Worm (Caenorhabditis elegans): ENCODE results near the gene F53F8.7.
A peak's percentile ranks its signal among the peaks of the same experiment; 100 is the strongest.

The F53F8.7 gene

DNA sequence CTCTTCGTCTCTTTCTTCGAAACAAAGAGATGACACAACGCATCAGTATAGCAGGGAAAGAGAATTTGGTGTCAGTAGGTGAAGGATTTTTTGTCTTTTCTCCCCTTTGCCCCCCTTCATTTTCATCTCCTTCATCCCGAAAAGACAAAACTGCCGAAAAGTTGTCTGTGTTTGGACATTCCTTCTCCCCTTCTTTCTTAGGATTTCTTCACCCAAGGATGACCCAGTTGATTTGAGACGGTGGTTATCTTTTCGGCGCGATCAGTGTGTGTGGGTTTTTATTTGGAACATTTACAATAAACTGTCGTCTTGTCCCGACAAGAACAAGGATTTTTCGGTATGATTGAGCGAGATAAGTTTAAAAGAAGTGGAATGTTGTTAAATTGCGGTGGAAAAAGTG lies 35.7 kb downstream of the F53F8.7 start:
- TF ChIP-seq elt-1 (tag; optimal IDR thresholded peaks at IDR 0.05) (peak; percentile 32), nhr-21 (tag; optimal IDR thresholded peaks at IDR 0.05) (peak; percentile 12), lsy-2 (tag; optimal IDR thresholded peaks at IDR 0.05) (no peak)

DNA sequence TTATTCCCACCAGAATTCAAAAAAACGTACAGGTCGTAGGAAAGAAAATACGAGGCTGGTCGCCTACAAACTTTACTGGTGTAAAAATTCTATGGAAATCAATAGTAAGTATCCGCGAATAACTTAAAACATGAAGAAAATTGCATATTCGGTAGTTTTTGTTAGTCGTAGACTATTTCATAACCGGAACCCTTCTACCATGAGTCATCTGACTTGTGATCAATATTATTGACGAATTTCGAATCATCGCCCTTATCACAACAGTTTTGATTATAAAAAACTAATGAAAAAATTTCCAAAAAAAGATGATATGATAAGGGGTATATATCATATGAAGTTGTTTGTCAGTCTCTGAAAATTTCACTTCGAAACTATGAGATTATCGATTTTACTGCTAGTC lies 38.1 kb downstream of the F53F8.7 start, which contains the start of gene W01F3.2:
W01F3.2 (plus strand) TSS at position 301 of the 400 bp plus-strand sequence.
- no peak for TF ChIP-seq ztf-4 (tag; optimal IDR thresholded peaks at IDR 0.05)
- TF ChIP-seq dmd-4 (tag; optimal IDR thresholded peaks at IDR 0.05), result no peak
- no peak for TF ChIP-seq unc-55 (GFP tag; optimal IDR thresholded peaks at IDR 0.05)
- TF ChIP-seq crh-2 (tag; optimal IDR thresholded peaks at IDR 0.05), result peak; percentile 12
- peak; percentile 17 for TF ChIP-seq fos-1 (tag; optimal IDR thresholded peaks at IDR 0.05)
- TF ChIP-seq nhr-12 (tag; optimal IDR thresholded peaks at IDR 0.05), result no peak

ce11 chrV:20656626-20657025 lies 41.5 kb downstream of the F53F8.7 start:
- TF ChIP-seq R02D3.7 (tag; optimal IDR thresholded peaks at IDR 0.05), result no peak
- no peak for TF ChIP-seq nhr-10 (tag; optimal IDR thresholded peaks at IDR 0.05)
- no peak for TF ChIP-seq sma-9 (GFP tag; optimal IDR thresholded peaks at IDR 0.05)
- no peak for TF ChIP-seq sma-9 (tag; optimal IDR thresholded peaks at IDR 0.05)
- no peak for TF ChIP-seq ztf-11 (tag; optimal IDR thresholded peaks at IDR 0.05)
- no peak for TF ChIP-seq egl-27 (tag; optimal IDR thresholded peaks at IDR 0.05)
- no peak for TF ChIP-seq ceh-82 (tag; optimal IDR thresholded peaks at IDR 0.05)
- no peak for TF ChIP-seq lsy-2 (tag; optimal IDR thresholded peaks at IDR 0.05)
- no peak for TF ChIP-seq fos-1 (tag; optimal IDR thresholded peaks at IDR 0.05)
- no peak for TF ChIP-seq lin-11 (tag; optimal IDR thresholded peaks at IDR 0.05)
- TF ChIP-seq blmp-1 (tag; optimal IDR thresholded peaks at IDR 0.05; ENCODE audit: insufficient read depth), result no peak
- TF ChIP-seq Y55F3AM.14 (GFP tag; optimal IDR thresholded peaks at IDR 0.05), result no peak
- TF ChIP-seq mdl-1 (tag; optimal IDR thresholded peaks at IDR 0.05), result no peak
- TF ChIP-seq ZK546.5 (tag; optimal IDR thresholded peaks at IDR 0.05), result no peak
- no peak for TF ChIP-seq skn-1 (tag; optimal IDR thresholded peaks at IDR 0.05)
- no peak for TF ChIP-seq nhr-11 (tag; optimal IDR thresholded peaks at IDR 0.05)
- TF ChIP-seq F13H6.1 (tag; optimal IDR thresholded peaks at IDR 0.05), result no peak
- no peak for TF ChIP-seq nhr-21 (tag; optimal IDR thresholded peaks at IDR 0.05)

- no peak for TF ChIP-seq nhr-12 (tag; optimal IDR thresholded peaks at IDR 0.05)
- no peak for TF ChIP-seq ztf-4 (tag; optimal IDR thresholded peaks at IDR 0.05)
- TF ChIP-seq nhr-6 (tag; optimal IDR thresholded peaks at IDR 0.05), result no peak
- TF ChIP-seq ZK546.5 (tag; optimal IDR thresholded peaks at IDR 0.05), result no peak
- TF ChIP-seq peb-1 (tag; optimal IDR thresholded peaks at IDR 0.05), result no peak
- no peak for TF ChIP-seq unc-62 (GFP tag; optimal IDR thresholded peaks at IDR 0.05)
- no peak for TF ChIP-seq zag-1 (tag; optimal IDR thresholded peaks at IDR 0.05)
- TF ChIP-seq R02D3.7 (tag; optimal IDR thresholded peaks at IDR 0.05), result no peak
- no peak for TF ChIP-seq lin-13 (GFP tag; optimal IDR thresholded peaks at IDR 0.05)
- TF ChIP-seq sma-9 (GFP tag; optimal IDR thresholded peaks at IDR 0.05), result no peak
- no peak for TF ChIP-seq sma-9 (tag; optimal IDR thresholded peaks at IDR 0.05)
- TF ChIP-seq mdl-1 (tag; optimal IDR thresholded peaks at IDR 0.05), result no peak
- TF ChIP-seq dmd-4 (tag; optimal IDR thresholded peaks at IDR 0.05), result no peak
- TF ChIP-seq nhr-129 (tag; optimal IDR thresholded peaks at IDR 0.05), result no peak
- no peak for TF ChIP-seq alr-1 (tag; optimal IDR thresholded peaks at IDR 0.05)
- TF ChIP-seq C34F6.9 (tag; optimal IDR thresholded peaks at IDR 0.05), result no peak
- TF ChIP-seq crh-2 (tag; optimal IDR thresholded peaks at IDR 0.05), result no peak
- no peak for TF ChIP-seq ztf-11 (tag; optimal IDR thresholded peaks at IDR 0.05)
- no peak for TF ChIP-seq nhr-237 (tag; optimal IDR thresholded peaks at IDR 0.05)
- TF ChIP-seq unc-55 (GFP tag; optimal IDR thresholded peaks at IDR 0.05), result no peak
- TF ChIP-seq lsy-2 (tag; optimal IDR thresholded peaks at IDR 0.05), result no peak
Observed at ce11 chrV:20655174-20655573, 43.0 kb downstream of the F53F8.7 start.

- no peak for TF ChIP-seq nhr-25 (tag; optimal IDR thresholded peaks at IDR 0.05)
- TF ChIP-seq nhr-12 (tag; optimal IDR thresholded peaks at IDR 0.05), result no peak
Observed at ce11 chrV:20654350-20654749, 43.8 kb downstream of the F53F8.7 start, which contains the start of gene mnr-1. Gene mnr-1, plus strand, starts transcription at chrV:20654650.

DNA sequence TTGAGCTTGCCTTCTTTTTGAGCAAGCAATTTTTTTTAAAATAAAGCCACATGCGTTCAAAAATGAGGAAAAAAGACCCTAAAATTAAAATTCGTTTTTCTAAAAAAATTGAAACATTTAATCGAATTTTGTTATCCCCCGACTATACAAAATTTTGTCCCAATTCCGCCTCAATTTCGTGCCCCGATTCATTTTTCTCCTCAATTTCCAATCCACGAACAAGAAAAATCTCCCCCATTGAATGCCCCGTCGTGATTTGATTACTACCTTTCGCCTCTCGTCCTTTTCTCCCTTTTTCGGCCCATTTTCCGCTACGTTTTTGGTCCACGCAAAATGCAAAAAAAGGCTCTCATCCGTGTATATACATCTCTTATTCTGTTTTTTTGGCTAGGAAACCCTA lies 46.2 kb downstream of the F53F8.7 start:
- TF ChIP-seq ceh-16 (tag; optimal IDR thresholded peaks at IDR 0.05), result no peak
- no peak for TF ChIP-seq sma-9 (GFP tag; optimal IDR thresholded peaks at IDR 0.05)
- TF ChIP-seq sma-9 (tag; optimal IDR thresholded peaks at IDR 0.05), result no peak
- no peak for TF ChIP-seq sem-4 (tag; optimal IDR thresholded peaks at IDR 0.05)
- no peak for TF ChIP-seq ztf-4 (tag; optimal IDR thresholded peaks at IDR 0.05)
- TF ChIP-seq ztf-11 (tag; optimal IDR thresholded peaks at IDR 0.05), result no peak
- no peak for TF ChIP-seq F13H6.1 (tag; optimal IDR thresholded peaks at IDR 0.05)
- no peak for TF ChIP-seq nhr-23 (tag; optimal IDR thresholded peaks at IDR 0.05)
- TF ChIP-seq C34F6.9 (tag; optimal IDR thresholded peaks at IDR 0.05), result no peak
- TF ChIP-seq crh-2 (tag; optimal IDR thresholded peaks at IDR 0.05), result no peak
- TF ChIP-seq ztf-1 (GFP tag; conservative IDR thresholded peaks at IDR 0.05), result no peak
- TF ChIP-seq snpc-4 (tag; optimal IDR thresholded peaks at IDR 0.05), result no peak
- no peak for TF ChIP-seq zag-1 (tag; optimal IDR thresholded peaks at IDR 0.05)
- TF ChIP-seq nhr-6 (tag; optimal IDR thresholded peaks at IDR 0.05), result no peak
- no peak for TF ChIP-seq mab-5 (tag; optimal IDR thresholded peaks at IDR 0.05)
- no peak for TF ChIP-seq Y55F3AM.14 (GFP tag; optimal IDR thresholded peaks at IDR 0.05)
- no peak for TF ChIP-seq lin-11 (tag; optimal IDR thresholded peaks at IDR 0.05)
- no peak for TF ChIP-seq nhr-25 (tag; optimal IDR thresholded peaks at IDR 0.05)
- no peak for TF ChIP-seq gmeb-1 (tag; optimal IDR thresholded peaks at IDR 0.05)
- no peak for TF ChIP-seq lin-13 (GFP tag; optimal IDR thresholded peaks at IDR 0.05)
- no peak for TF ChIP-seq nhr-12 (tag; optimal IDR thresholded peaks at IDR 0.05)
